Worm (Caenorhabditis elegans): ENCODE measurements around the gene atg-10.

DNA sequence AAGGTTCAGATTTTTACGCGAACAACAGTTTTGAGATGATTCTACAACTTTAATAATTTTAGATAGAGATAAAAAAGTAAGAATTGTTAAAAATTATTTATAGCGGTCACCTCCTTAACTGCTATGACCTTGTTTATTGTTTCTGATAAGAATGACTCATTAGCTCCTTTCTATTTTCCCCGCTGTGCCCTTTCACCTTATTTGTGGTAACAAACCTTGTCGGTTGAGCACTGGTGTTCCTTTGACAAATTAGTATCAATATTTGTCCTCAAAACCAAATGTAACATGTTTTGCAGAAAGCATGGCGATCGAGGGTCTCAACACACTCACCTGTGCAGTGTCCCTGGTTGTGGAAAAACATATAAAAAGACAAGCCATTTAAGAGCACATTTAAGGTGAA is 32.3 kb upstream of the atg-10 start:
- no peak for TF ChIP-seq irx-1 (tag; optimal IDR thresholded peaks at IDR 0.05)
- no peak for TF ChIP-seq unc-62 (GFP tag; optimal IDR thresholded peaks at IDR 0.05)
- no peak for TF ChIP-seq zag-1 (tag; optimal IDR thresholded peaks at IDR 0.05)

All from whole organism, L1 larva.